Fruit fly (Drosophila melanogaster) whole organism, embryonic: Measurements from ENCODE around the gene CG15818.
A peak's percentile ranks its signal among the peaks of the same experiment; 100 is the strongest.

Experiments used
- Atf-2 ChIP-seq: fragments of 200-800 bp; sonication (Bioruptor generic); optimal IDR thresholded peaks from 2 replicates; lab custom pipeline; 2016; ENCODE audit warnings: missing biosample characterization, missing genetic modification characterization
- CG11456 ChIP-seq: fragments of 200-800 bp; sonication (Bioruptor generic); IDR thresholded peaks from 3 replicates; pipeline ENCODE4 v1.3.6; 2022; ENCODE audit warnings: missing biosample characterization, missing genetic modification characterization
- CG13424 ChIP-seq: fragments of 200-800 bp; sonication (Bioruptor generic); optimal IDR thresholded peaks from 2 replicates; lab custom pipeline; 2019; ENCODE audit warnings: missing biosample characterization, mild to moderate bottlenecking, missing genetic modification characterization, moderate library complexity
- CG14667 ChIP-seq: fragments of 200-800 bp; sonication (Bioruptor generic); IDR thresholded peaks from 2 replicates; pipeline ENCODE4 v1.3.6; 2022; ENCODE audit warnings: missing biosample characterization, missing genetic modification characterization
- CG14965 ChIP-seq: fragments of 200-800 bp; sonication (Bioruptor generic); optimal IDR thresholded peaks from 2 replicates; lab custom pipeline; 2016; ENCODE audit warnings: missing biosample characterization, missing genetic modification characterization, borderline replicate concordance
- CG1602 ChIP-seq: fragments of 200-800 bp; sonication (Bioruptor generic); optimal IDR thresholded peaks from 3 replicates; lab custom pipeline; 2016; ENCODE audit warnings: missing biosample characterization, missing genetic modification characterization
- CG17802 ChIP-seq: fragments of 200-800 bp; sonication (Bioruptor generic); optimal IDR thresholded peaks from 2 replicates; lab custom pipeline; 2018; ENCODE audit warnings: missing biosample characterization, mild to moderate bottlenecking, missing genetic modification characterization, moderate library complexity
- CG30020 ChIP-seq: fragments of 200-800 bp; optimal IDR thresholded peaks from 2 replicates; lab custom pipeline; 2019; ENCODE audit warnings: missing biosample characterization, mild to moderate bottlenecking, missing genetic modification characterization, moderate library complexity
- CG30403 ChIP-seq: fragments of 200-800 bp; sonication (Bioruptor generic); optimal IDR thresholded peaks from 3 replicates; lab custom pipeline; 2016; ENCODE audit warnings: missing biosample characterization, missing genetic modification characterization
- CG3281 ChIP-seq: fragments of 200-800 bp; sonication (Bioruptor generic); optimal IDR thresholded peaks from 3 replicates; lab custom pipeline; 2017; ENCODE audit warnings: missing biosample characterization, mild to moderate bottlenecking, missing genetic modification characterization
- CG33557 ChIP-seq: fragments of 200-800 bp; sonication (Bioruptor generic); optimal IDR thresholded peaks from 2 replicates; lab custom pipeline; 2019; ENCODE audit warnings: missing biosample characterization, mild to moderate bottlenecking, missing genetic modification characterization, moderate library complexity
- CG4404 ChIP-seq: fragments of 200-800 bp; sonication (Bioruptor generic); IDR thresholded peaks from 2 replicates; pipeline ENCODE4 v1.3.6; 2022; ENCODE audit warnings: missing biosample characterization, missing genetic modification characterization
- CG4424 ChIP-seq: fragments of 200-800 bp; sonication (Bioruptor generic); optimal IDR thresholded peaks from 3 replicates; lab custom pipeline; 2016; ENCODE audit warnings: missing biosample characterization, missing genetic modification characterization
- CG5953 ChIP-seq: fragments of 200-800 bp; sonication (Bioruptor generic); IDR thresholded peaks from 2 replicates; pipeline ENCODE4 v1.3.6; 2022; ENCODE audit warnings: missing biosample characterization, missing genetic modification characterization
- CG7556 ChIP-seq: fragments of 200-800 bp; sonication (Bioruptor generic); optimal IDR thresholded peaks from 2 replicates; lab custom pipeline; 2017; ENCODE audit warnings: missing biosample characterization, mild to moderate bottlenecking, missing genetic modification characterization
- CG7745 ChIP-seq: fragments of 200-800 bp; sonication (Bioruptor generic); optimal IDR thresholded peaks from 2 replicates; lab custom pipeline; 2018; ENCODE audit warnings: missing biosample characterization, mild to moderate bottlenecking, missing genetic modification characterization, moderate library complexity
- CG8290 ChIP-seq, 3 experiments: fragments of 200-800 bp; sonication (Bioruptor generic); optimal IDR thresholded peaks; 2 replicates each; lab custom pipeline; 2016 to 2019; ENCODE audit warnings: missing biosample characterization in 3 of 3, missing genetic modification characterization in 3 of 3, mild to moderate bottlenecking in 2 of 3, moderate library complexity in 1 of 3
- CG8388 ChIP-seq: fragments of 200-800 bp; sonication (Bioruptor generic); optimal IDR thresholded peaks from 2 replicates; lab custom pipeline; 2019; ENCODE audit warnings: missing biosample characterization, mild to moderate bottlenecking, missing genetic modification characterization, moderate library complexity
- Ets65A ChIP-seq: fragments of 200-800 bp; sonication (Bioruptor generic); peaks from one replicate; lab custom pipeline; 2016; ENCODE audit warnings: missing biosample characterization, missing genetic modification characterization
- GATAe ChIP-seq: fragments of 200-800 bp; sonication (Bioruptor generic); conservative IDR thresholded peaks from 2 replicates; pipeline ENCODE4 v1.3.6; 2022; ENCODE audit warnings: missing biosample characterization, missing genetic modification characterization
- HmgD ChIP-seq: fragments of 200-800 bp; sonication (Bioruptor generic); optimal IDR thresholded peaks from 3 replicates; lab custom pipeline; 2016; ENCODE audit warnings: missing biosample characterization, missing genetic modification characterization
- Hr51 ChIP-seq, 2 experiments: fragments of 200-800 bp; sonication (Bioruptor generic); optimal IDR thresholded peaks; 2 replicates in 1 of 2; 3 replicates in 1 of 2; lab custom pipeline; 2016 to 2018; ENCODE audit warnings: missing biosample characterization in 2 of 2, missing genetic modification characterization in 2 of 2, mild to moderate bottlenecking in 1 of 2, moderate library complexity in 1 of 2
- Lpt ChIP-seq: fragments of >200 bp; optimal IDR thresholded peaks from 2 replicates; lab custom pipeline; 2018; ENCODE audit warnings: missing biosample characterization, missing genetic modification characterization
- Max ChIP-seq: fragments of 200-800 bp; sonication (Bioruptor generic); optimal IDR thresholded peaks from 2 replicates; lab custom pipeline; 2016; ENCODE audit warnings: missing biosample characterization, mild to moderate bottlenecking, missing genetic modification characterization
- Myb ChIP-seq: fragments of 200-800 bp; sonication (Bioruptor generic); optimal IDR thresholded peaks from 2 replicates; lab custom pipeline; 2016; ENCODE audit warnings: missing biosample characterization, missing genetic modification characterization
- NfI ChIP-seq: fragments of 200-800 bp; sonication (Bioruptor generic); optimal IDR thresholded peaks from 3 replicates; lab custom pipeline; 2018; ENCODE audit warnings: missing biosample characterization, mild to moderate bottlenecking, missing genetic modification characterization, moderate library complexity
- Oaz ChIP-seq: fragments of 200-800 bp; sonication (Bioruptor generic); IDR thresholded peaks from 2 replicates; pipeline ENCODE4 v1.3.6; 2022; ENCODE audit warnings: missing biosample characterization, missing genetic modification characterization
- Optix ChIP-seq: fragments of 200-800 bp; sonication (Bioruptor generic); IDR thresholded peaks from 3 replicates; pipeline ENCODE4 v1.3.6; 2022; ENCODE audit warnings: missing biosample characterization, missing genetic modification characterization
- Rfx ChIP-seq: fragments of 200-800 bp; sonication (Bioruptor generic); IDR thresholded peaks from 2 replicates; pipeline ENCODE4 v1.3.6; 2022; ENCODE audit warnings: missing biosample characterization, missing genetic modification characterization
- Sry-β ChIP-seq: fragments of 200-800 bp; sonication (Bioruptor generic); optimal IDR thresholded peaks from 2 replicates; lab custom pipeline; 2018; ENCODE audit warnings: missing biosample characterization, mild to moderate bottlenecking, missing genetic modification characterization, moderate library complexity
- Ssrp ChIP-seq: fragments of 200-800 bp; sonication (Bioruptor generic); optimal IDR thresholded peaks from 2 replicates; lab custom pipeline; 2018; ENCODE audit warnings: missing biosample characterization, mild to moderate bottlenecking, missing genetic modification characterization, moderate library complexity
- ab ChIP-seq: fragments of 200-800 bp; sonication (Bioruptor generic); optimal IDR thresholded peaks from 2 replicates; lab custom pipeline; 2016; ENCODE audit warnings: missing biosample characterization, missing genetic modification characterization
- amos ChIP-seq: fragments of 200-800 bp; sonication (Bioruptor generic); IDR thresholded peaks from 2 replicates; pipeline ENCODE4 v1.3.6; 2022; ENCODE audit warnings: missing biosample characterization, missing genetic modification characterization; ENCODE audit not compliant: partially characterized antibody
- bab2 ChIP-seq: fragments of 200-800 bp; sonication (Bioruptor generic); optimal IDR thresholded peaks from 2 replicates; lab custom pipeline; 2016; ENCODE audit warnings: missing biosample characterization, missing genetic modification characterization
- bsh ChIP-seq, 2 experiments: fragments of 200-800 bp; sonication (Bioruptor generic); optimal IDR thresholded peaks; 2 replicates each; lab custom pipeline; 2017 to 2018; ENCODE audit warnings: mild to moderate bottlenecking in 2 of 2, missing biosample characterization in 2 of 2, missing genetic modification characterization in 2 of 2, moderate library complexity in 1 of 2
- cad ChIP-seq: fragments of >200 bp; optimal IDR thresholded peaks from 2 replicates; lab custom pipeline; 2017; ENCODE audit warnings: missing biosample characterization, missing genetic modification characterization
- dm ChIP-seq: fragments of 200-800 bp; sonication (Bioruptor generic); optimal IDR thresholded peaks from 3 replicates; lab custom pipeline; 2016; ENCODE audit warnings: missing biosample characterization, missing genetic modification characterization
- dpn ChIP-seq, 2 experiments: fragments of 200-800 bp; sonication (Bioruptor generic); optimal IDR thresholded peaks; 3 replicates each; lab custom pipeline; 2016; ENCODE audit warnings: missing biosample characterization in 2 of 2, missing genetic modification characterization in 2 of 2
- ems ChIP-seq: fragments of 200-800 bp; sonication (Bioruptor generic); optimal IDR thresholded peaks from 3 replicates; lab custom pipeline; 2016; ENCODE audit warnings: missing biosample characterization, missing genetic modification characterization
- en ChIP-seq: fragments of 200-800 bp; sonication (Bioruptor generic); optimal IDR thresholded peaks from 2 replicates; lab custom pipeline; 2016; ENCODE audit warnings: missing biosample characterization, missing genetic modification characterization
- ftz-f1 ChIP-seq: fragments of 200-800 bp; sonication (Bioruptor generic); optimal IDR thresholded peaks from 2 replicates; lab custom pipeline; 2016; ENCODE audit warnings: missing biosample characterization, missing genetic modification characterization
- fu2 ChIP-seq: fragments of 200-800 bp; sonication (Bioruptor generic); optimal IDR thresholded peaks from 2 replicates; lab custom pipeline; 2016; ENCODE audit warnings: missing biosample characterization, missing genetic modification characterization
- hth ChIP-seq: fragments of >200 bp; optimal IDR thresholded peaks from 2 replicates; lab custom pipeline; 2017; ENCODE audit warnings: inconsistent platforms
- ken ChIP-seq: fragments of 200-800 bp; sonication (Bioruptor generic); IDR thresholded peaks from 3 replicates; pipeline ENCODE4 v1.3.6; 2022; ENCODE audit warnings: missing biosample characterization, missing genetic modification characterization
- nerfin-1 ChIP-seq: fragments of 200-800 bp; sonication (Bioruptor generic); optimal IDR thresholded peaks from 3 replicates; lab custom pipeline; 2019; ENCODE audit warnings: missing biosample characterization, mild to moderate bottlenecking, missing genetic modification characterization, moderate library complexity
- pros ChIP-seq: fragments of 200-800 bp; sonication (Bioruptor generic); optimal IDR thresholded peaks from 3 replicates; lab custom pipeline; 2019; ENCODE audit warnings: missing biosample characterization, mild to moderate bottlenecking, missing genetic modification characterization, moderate library complexity
- pum ChIP-seq: fragments of 200-800 bp; sonication (Bioruptor generic); optimal IDR thresholded peaks from 2 replicates; lab custom pipeline; 2016; ENCODE audit warnings: missing biosample characterization, missing genetic modification characterization
- ttk ChIP-seq: fragments of 200-800 bp; sonication (Bioruptor generic); IDR thresholded peaks from 2 replicates; pipeline ENCODE4 v2.1.2; 2022; ENCODE audit warnings: missing biosample characterization, missing genetic modification characterization
- usp ChIP-seq: fragments of >200 bp; optimal IDR thresholded peaks from 2 replicates; lab custom pipeline; 2017; ENCODE audit warnings: missing biosample characterization, missing genetic modification characterization
- zen ChIP-seq: fragments of 200-800 bp; sonication (Bioruptor generic); optimal IDR thresholded peaks from 3 replicates; lab custom pipeline; 2018; ENCODE audit warnings: missing biosample characterization, mild to moderate bottlenecking, missing genetic modification characterization, moderate library complexity

CG15818 gene

dm6 chr2L:7426326-7427066 is 15.8 kb downstream of the CG15818 start, which contains the start of gene muc (continued):
- TF ChIP-seq bab2 (peak; percentile 26), Sry-β (peak; percentile 53), en (GFP tag; lab: Kevin White, UChicago) (no peak), CG7556 (no peak), ab (GFP tag; lab: Kevin White, UChicago) (no peak), CG3281 (GFP tag; lab: Kevin White, UChicago) (no peak), CG13424 (tag; lab: Kevin White, UChicago) (peak; percentile 48), ken (GFP tag; lab: Robert Waterston, UW) (0 out of 3 replicates have a peak, but pooled peaks have one; percentile 8), usp (GFP tag; lab: Kevin White, UChicago) (no peak), Lpt (no peak), Rfx (GFP tag; lab: Robert Waterston, UW) (peak; percentile 64), Ets65A (GFP tag; lab: Kevin White, UChicago) (peak; percentile 59), nerfin-1 (tag; lab: Kevin White, UChicago) (peak; percentile 40), Hr51 (GFP tag; optimal IDR thresholded peaks at IDR 0.05; lab: Kevin White, UChicago) (peak in 1 of 2 experiments; percentile 38), CG8290 (GFP tag; optimal IDR thresholded peaks at IDR 0.05; lab: Kevin White, UChicago) (no peak), CG8290 (tag; optimal IDR thresholded peaks at IDR 0.05; lab: Kevin White, UChicago) (peak in 1 of 2 experiments; percentile 73), NfI (GFP tag; lab: Kevin White, UChicago) (peak; percentile 6), CG8388 (GFP tag; lab: Kevin White, UChicago) (no peak), CG14965 (no peak), CG30403 (peak; percentile 70), dpn (GFP tag; optimal IDR thresholded peaks at IDR 0.05; lab: Kevin White, UChicago) (peak; percentile 28 to 44), hth (lab: Kevin White, UChicago) (no peak), Optix (GFP tag; lab: Robert Waterston, UW) (no peak), Atf-2 (GFP tag; lab: Kevin White, UChicago) (no peak), Ssrp (tag; lab: Kevin White, UChicago) (peak; percentile 39), HmgD (peak; percentile 10), cad (GFP tag; lab: Kevin White, UChicago) (no peak), amos (GFP tag; lab: Robert Waterston, UW) (peak; percentile 79; the same call in 1 of the 2 replicates), pum (GFP tag; lab: Kevin White, UChicago) (peak; percentile 11), CG1602 (GFP tag; lab: Kevin White, UChicago) (peak; percentile 31), CG7745 (tag; lab: Kevin White, UChicago) (no peak), Myb (GFP tag; lab: Kevin White, UChicago) (peak; percentile 54), dm (GFP tag; lab: Kevin White, UChicago) (no peak), pros (GFP tag; lab: Kevin White, UChicago) (no peak), bsh (GFP tag; optimal IDR thresholded peaks at IDR 0.05; lab: Kevin White, UChicago) (peak in 1 of 2 experiments; percentile 31), ttk (no peak), Max (no peak), CG33557 (GFP tag; lab: Kevin White, UChicago) (no peak), ems (peak; percentile 4), CG17802 (tag; lab: Kevin White, UChicago) (peak; percentile 79), CG14667 (no peak), CG4424 (peak; percentile 46), GATAe (GFP tag; lab: Robert Waterston, UW) (no peak), zen (tag; lab: Kevin White, UChicago) (peak; percentile 74), fu2 (GFP tag; lab: Kevin White, UChicago) (peak; percentile 20), ftz-f1 (GFP tag; lab: Kevin White, UChicago) (no peak), CG30020 (tag; lab: Kevin White, UChicago) (peak; percentile 94), CG5953 (GFP tag; lab: Robert Waterston, UW) (no peak), Oaz (GFP tag; lab: Robert Waterston, UW) (no peak), CG11456 (GFP tag; lab: Robert Waterston, UW) (peak; percentile 63; the same call in 1 of the 3 replicates), CG4404 (GFP tag; lab: Robert Waterston, UW) (no peak)
